Worm (Caenorhabditis elegans) whole organism, L1 larva: Measurements from ENCODE around the gene pafo-1.

Experiments used
- ama-1 ChIP-seq: fragments of 150-350 bp; optimal IDR thresholded peaks from 2 replicates; lab custom pipeline; 2014
- ceh-82 ChIP-seq, 3 experiments: fragments of 150-350 bp in 1 of 3; sonication (generic microtip) in 2 of 3; optimal IDR thresholded peaks; 2 replicates each; lab custom pipeline; 2014 to 2017; ENCODE audit warnings: missing biosample characterization in 3 of 3, missing genetic modification characterization in 3 of 3
- efl-1 ChIP-seq, 4 experiments: fragments of 150-350 bp; optimal IDR thresholded peaks in 3 of 4; peaks in 1 of 4; 1 replicate in 1 of 4; 2 replicates in 3 of 4; lab custom pipeline; 2014; ENCODE audit warnings: missing biosample characterization in 2 of 4, missing genetic modification characterization in 2 of 4, missing genetic modification reagents in 2 of 4
- fos-1 ChIP-seq: fragments of 150-350 bp; optimal IDR thresholded peaks from 2 replicates; lab custom pipeline; 2014; ENCODE audit warnings: missing biosample characterization, missing genetic modification characterization
- lir-3 ChIP-seq: sonication (generic microtip); optimal IDR thresholded peaks from 2 replicates; lab custom pipeline; 2016; ENCODE audit warnings: mild to moderate bottlenecking, missing genetic modification characterization, moderate library complexity, missing compliant biosample characterization; ENCODE audit not compliant: poor library complexity
- nhr-20 ChIP-seq: sonication (generic microtip); optimal IDR thresholded peaks from 2 replicates; lab custom pipeline; 2016; ENCODE audit warnings: mild to moderate bottlenecking, missing genetic modification characterization, missing compliant biosample characterization
- nhr-237 ChIP-seq: fragments of 150-350 bp; optimal IDR thresholded peaks from 2 replicates; lab custom pipeline; 2014; ENCODE audit warnings: missing biosample characterization, missing genetic modification characterization
- rnt-1 ChIP-seq: sonication (generic microtip); optimal IDR thresholded peaks from 2 replicates; lab custom pipeline; 2016; ENCODE audit warnings: mild to moderate bottlenecking, missing genetic modification characterization, moderate library complexity, missing compliant biosample characterization
- sptf-1 ChIP-seq: fragments of 150-350 bp; optimal IDR thresholded peaks from 2 replicates; lab custom pipeline; 2014; ENCODE audit warnings: missing biosample characterization, missing genetic modification characterization

DNA sequence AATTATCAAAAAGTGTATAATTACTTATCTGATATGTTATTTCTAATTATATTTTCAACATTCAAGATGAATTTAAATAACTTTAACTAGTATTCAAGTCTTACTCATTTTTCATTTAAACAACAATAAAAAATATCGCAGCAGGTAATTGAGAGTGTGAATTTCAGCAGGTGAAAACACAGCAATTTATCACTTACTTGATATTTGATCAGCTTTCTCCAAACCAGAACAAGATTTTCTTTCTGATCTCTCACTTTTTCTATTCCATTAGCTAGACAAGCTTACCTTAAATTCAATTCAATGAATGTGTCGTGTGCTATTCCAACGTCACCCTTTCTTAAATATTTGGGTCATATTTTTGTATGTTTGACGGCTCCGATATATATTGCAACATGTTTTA lies 35.9 kb upstream of the pafo-1 start, which contains the start of gene srh-1:
- no peak for TF ChIP-seq ama-1 (lab: Kevin White, UChicago)
- TF ChIP-seq rnt-1 (tag; lab: Kevin White, UChicago) = no peak
- no peak for TF ChIP-seq sptf-1 (tag; lab: Kevin White, UChicago)
- no peak for TF ChIP-seq ceh-82 (tag; optimal IDR thresholded peaks at IDR 0.05; lab: Kevin White, UChicago)
- no peak for TF ChIP-seq fos-1 (tag; lab: Kevin White, UChicago)
- no peak for TF ChIP-seq lir-3
- TF ChIP-seq nhr-237 (tag; lab: Kevin White, UChicago) = no peak
- no peak for TF ChIP-seq nhr-20
- no peak for TF ChIP-seq efl-1 (optimal IDR thresholded peaks at IDR 0.05; lab: Kevin White, UChicago)
- TF ChIP-seq efl-1 (GFP tag; optimal IDR thresholded peaks at IDR 0.05 in 1 of 2; lab: Kevin White, UChicago) = no peak
